Fruit fly (Drosophila melanogaster) whole organism, wandering third instar larva: Measurements from ENCODE around the gene Ldh.

ENCODE experiments used
- Abd-B ChIP-seq: fragments of >200 bp; optimal IDR thresholded peaks from 2 replicates; lab custom pipeline; 2017; ENCODE audit warnings: missing biosample characterization, missing genetic modification characterization
- CG32264 ChIP-seq: fragments of 200-800 bp; sonication (Bioruptor generic); optimal IDR thresholded peaks from 2 replicates; lab custom pipeline; 2016; ENCODE audit warnings: missing biosample characterization, missing genetic modification characterization
- CG9705 ChIP-seq: fragments of 200-800 bp; sonication (Bioruptor generic); optimal IDR thresholded peaks from 2 replicates; lab custom pipeline; 2018; ENCODE audit warnings: missing biosample characterization, mild to moderate bottlenecking, missing genetic modification characterization
- CrebA ChIP-seq: fragments of 200-800 bp; sonication (Bioruptor generic); optimal IDR thresholded peaks from 2 replicates; lab custom pipeline; 2016; ENCODE audit warnings: missing biosample characterization, mild to moderate bottlenecking, missing genetic modification characterization, borderline replicate concordance
- Dfd ChIP-seq: fragments of >200 bp; optimal IDR thresholded peaks from 2 replicates; lab custom pipeline; 2017; ENCODE audit warnings: missing biosample characterization, missing genetic modification characterization
- Dif ChIP-seq: fragments of 200-275, 200-300 bp; sonication (Bioruptor generic); optimal IDR thresholded peaks from 2 replicates; lab custom pipeline; 2018; ENCODE audit warnings: missing biosample characterization, missing genetic modification characterization; ENCODE audit not compliant: partially characterized antibody
- GATAd ChIP-seq: sonication (Bioruptor generic); optimal IDR thresholded peaks from 2 replicates; lab custom pipeline; 2016; ENCODE audit warnings: missing biosample characterization, missing genetic modification characterization
- HLH106 ChIP-seq: fragments of 200-800 bp; optimal IDR thresholded peaks from 3 replicates; lab custom pipeline; 2019; ENCODE audit warnings: missing biosample characterization, mild to moderate bottlenecking, missing genetic modification characterization, moderate library complexity
- Hnf4 ChIP-seq: fragments of 200-800 bp; sonication (Bioruptor generic); optimal IDR thresholded peaks from 2 replicates; lab custom pipeline; 2016; ENCODE audit warnings: missing biosample characterization, mild to moderate bottlenecking, missing genetic modification characterization
- Hr78 ChIP-seq: fragments of >200 bp; optimal IDR thresholded peaks from 2 replicates; lab custom pipeline; 2017; ENCODE audit warnings: missing biosample characterization, missing genetic modification characterization
- Hr83 ChIP-seq: fragments of 200-300 bp; sonication (Bioruptor generic); optimal IDR thresholded peaks from 2 replicates; lab custom pipeline; 2016; ENCODE audit warnings: missing biosample characterization, mild to moderate bottlenecking, missing genetic modification characterization, moderate library complexity; ENCODE audit not compliant: poor library complexity, severe bottlenecking
- Jra ChIP-seq: sonication (Bioruptor generic); optimal IDR thresholded peaks from 2 replicates; lab custom pipeline; 2016; ENCODE audit warnings: missing biosample characterization, missing genetic modification characterization
- Mio ChIP-seq: sonication (Bioruptor generic); optimal IDR thresholded peaks from 2 replicates; lab custom pipeline; 2016; ENCODE audit warnings: missing biosample characterization, missing genetic modification characterization
- Myc ChIP-seq: fragments of >200 bp; optimal IDR thresholded peaks from 2 replicates; lab custom pipeline; 2017
- N ChIP-seq: fragments of >200 bp; optimal IDR thresholded peaks from 2 replicates; lab custom pipeline; 2018; ENCODE audit warnings: missing biosample characterization, missing external identifiers, missing genetic modification characterization
- OdsH ChIP-seq: fragments of 200-800 bp; sonication (Bioruptor generic); optimal IDR thresholded peaks from 2 replicates; lab custom pipeline; 2016; ENCODE audit warnings: missing biosample characterization, mild to moderate bottlenecking, missing genetic modification characterization
- Sp1 ChIP-seq: fragments of 200-800 bp; sonication (Bioruptor generic); optimal IDR thresholded peaks from 3 replicates; lab custom pipeline; 2019; ENCODE audit warnings: missing biosample characterization, mild to moderate bottlenecking, missing genetic modification characterization, moderate library complexity
- Vsx2 ChIP-seq: fragments of 200-300, 225-300 bp; sonication (Bioruptor generic); optimal IDR thresholded peaks from 2 replicates; lab custom pipeline; 2018; ENCODE audit warnings: missing biosample characterization, missing genetic modification characterization; ENCODE audit not compliant: partially characterized antibody
- br ChIP-seq: fragments of 200-800 bp; sonication (Bioruptor generic); optimal IDR thresholded peaks from 2 replicates; lab custom pipeline; 2016; ENCODE audit warnings: missing biosample characterization, missing genetic modification characterization
- brk ChIP-seq: fragments of 200-800 bp; sonication (Bioruptor generic); optimal IDR thresholded peaks from 2 replicates; lab custom pipeline; 2016; ENCODE audit warnings: missing biosample characterization, mild to moderate bottlenecking, missing genetic modification characterization
- dl ChIP-seq, 2 experiments: fragments of 175-275, 200-275 bp in 1 of 2; fragments of 200-275 bp in 1 of 2; sonication (Bioruptor generic); optimal IDR thresholded peaks; lab custom pipeline; 2018; ENCODE audit warnings: mild to moderate bottlenecking in 2 of 2, missing biosample characterization in 2 of 2, missing genetic modification characterization in 2 of 2, moderate library complexity in 2 of 2; ENCODE audit not compliant: partially characterized antibody in 2 of 2, insufficient read depth in 1 of 2
- dmrt93B ChIP-seq: fragments of 200-800 bp; sonication (Bioruptor generic); optimal IDR thresholded peaks from 2 replicates; lab custom pipeline; 2018; ENCODE audit warnings: missing biosample characterization, mild to moderate bottlenecking, missing genetic modification characterization
- dsf ChIP-seq: sonication (Bioruptor generic); optimal IDR thresholded peaks from 2 replicates; lab custom pipeline; 2016; ENCODE audit warnings: missing biosample characterization, missing genetic modification characterization, borderline replicate concordance
- ey ChIP-seq: fragments of 200-800 bp; sonication (Bioruptor generic); optimal IDR thresholded peaks from 2 replicates; lab custom pipeline; 2016; ENCODE audit warnings: missing biosample characterization, missing genetic modification characterization
- foxo ChIP-seq, 2 experiments: fragments of 200-800 bp; sonication (Bioruptor generic); optimal IDR thresholded peaks; 2 replicates in 1 of 2; 3 replicates in 1 of 2; lab custom pipeline; 2016 to 2017; ENCODE audit warnings: missing biosample characterization in 2 of 2, missing genetic modification characterization in 2 of 2
- fru ChIP-seq: fragments of 200-800 bp; sonication (Bioruptor generic); optimal IDR thresholded peaks from 3 replicates; lab custom pipeline; 2016; ENCODE audit warnings: missing biosample characterization, mild to moderate bottlenecking, missing genetic modification characterization
- h ChIP-seq: fragments of 200-800 bp; sonication (Bioruptor generic); optimal IDR thresholded peaks from 3 replicates; lab custom pipeline; 2016; ENCODE audit warnings: missing biosample characterization, mild to moderate bottlenecking, missing genetic modification characterization
- jim ChIP-seq: fragments of 175-275, 200-325 bp; sonication (Bioruptor generic); optimal IDR thresholded peaks from 2 replicates; lab custom pipeline; 2016; ENCODE audit warnings: missing biosample characterization, mild to moderate bottlenecking, missing genetic modification characterization
- lola ChIP-seq: fragments of >200 bp; optimal IDR thresholded peaks from 2 replicates; lab custom pipeline; 2017; ENCODE audit warnings: missing biosample characterization, missing genetic modification characterization
- pan ChIP-seq: fragments of >200 bp; optimal IDR thresholded peaks from 2 replicates; lab custom pipeline; 2017
- psq ChIP-seq: fragments of 200-800 bp; sonication (Bioruptor generic); optimal IDR thresholded peaks from 3 replicates; lab custom pipeline; 2017; ENCODE audit warnings: missing biosample characterization, mild to moderate bottlenecking, missing genetic modification characterization, moderate library complexity
- rgr ChIP-seq: fragments of 200-800 bp; sonication (Bioruptor generic); optimal IDR thresholded peaks from 3 replicates; lab custom pipeline; 2016; ENCODE audit warnings: missing biosample characterization, mild to moderate bottlenecking, missing genetic modification characterization
- sage ChIP-seq: fragments of 200-800 bp; sonication (Bioruptor generic); optimal IDR thresholded peaks from 2 replicates; lab custom pipeline; 2016; ENCODE audit warnings: missing biosample characterization, mild to moderate bottlenecking, missing genetic modification characterization
- sv ChIP-seq: fragments of 200-800 bp; sonication (Bioruptor generic); optimal IDR thresholded peaks from 3 replicates; lab custom pipeline; 2016; ENCODE audit warnings: missing biosample characterization, missing genetic modification characterization
- tai ChIP-seq: sonication (Bioruptor generic); optimal IDR thresholded peaks from 2 replicates; lab custom pipeline; 2016; ENCODE audit warnings: missing biosample characterization, missing genetic modification characterization
- usp ChIP-seq: fragments of >200 bp; optimal IDR thresholded peaks from 2 replicates; lab custom pipeline; 2017; ENCODE audit warnings: missing biosample characterization, missing genetic modification characterization
- woc ChIP-seq: sonication (Bioruptor generic); optimal IDR thresholded peaks from 2 replicates; lab custom pipeline; 2016; ENCODE audit warnings: missing biosample characterization, mild to moderate bottlenecking, missing genetic modification characterization

The Ldh gene

dm6 chr3L:6245646-6246045 is 16.8 kb downstream of the Ldh start, which contains the start of gene Mdr65:
Gene Mdr65, minus strand, starts transcription at chr3L:6245746.
- no peak for TF ChIP-seq Myc (lab: Kevin White, UChicago)
- no peak for TF ChIP-seq Dfd
- no peak for TF ChIP-seq Hnf4
- no peak for TF ChIP-seq br (GFP tag; lab: Kevin White, UChicago)
- TF ChIP-seq dmrt93B = no peak
- TF ChIP-seq usp (GFP tag; lab: Kevin White, UChicago) = no peak
- TF ChIP-seq rgr = no peak
- TF ChIP-seq CG9705 (GFP tag; lab: Kevin White, UChicago) = no peak
- no peak for TF ChIP-seq pan
- TF ChIP-seq sage (GFP tag; lab: Kevin White, UChicago) = no peak
- TF ChIP-seq CrebA (GFP tag; lab: Kevin White, UChicago) = no peak
- TF ChIP-seq fru (GFP tag; lab: Kevin White, UChicago) = no peak
- no peak for TF ChIP-seq woc (GFP tag; lab: Kevin White, UChicago)
- no peak for TF ChIP-seq sv (GFP tag; lab: Kevin White, UChicago)
- TF ChIP-seq psq = no peak
- no peak for TF ChIP-seq ey (GFP tag; lab: Kevin White, UChicago)
- TF ChIP-seq dsf = no peak
- TF ChIP-seq OdsH (GFP tag; lab: Kevin White, UChicago) = no peak
- TF ChIP-seq, all 38 proteins: peak for 0

- TF ChIP-seq CrebA (GFP tag; lab: Kevin White, UChicago) (no peak), Hr78 (GFP tag; lab: Kevin White, UChicago) (no peak), h (no peak), fru (GFP tag; lab: Kevin White, UChicago) (no peak), brk (GFP tag; lab: Kevin White, UChicago) (no peak), sage (GFP tag; lab: Kevin White, UChicago) (no peak), jim (GFP tag; lab: Kevin White, UChicago) (no peak), N (GFP tag; lab: Kevin White, UChicago) (no peak), dsf (no peak), GATAd (no peak), CG9705 (GFP tag; lab: Kevin White, UChicago) (no peak), Dif (no peak), usp (GFP tag; lab: Kevin White, UChicago) (no peak), dmrt93B (no peak), Dfd (no peak), ey (GFP tag; lab: Kevin White, UChicago) (no peak), lola (no peak)
- TF ChIP-seq, all 38 proteins: peak for 0
These were observed 22.5 kb downstream of the Ldh start, which contains the start of gene CG10226 for dm6 chr3L:6239968-6240367. Gene CG10226, minus strand, starts transcription at chr3L:6240068.

- TF ChIP-seq tai (GFP tag; lab: Kevin White, UChicago) (no peak), psq (no peak), Hr78 (GFP tag; lab: Kevin White, UChicago) (no peak), Vsx2 (GFP tag; lab: Kevin White, UChicago) (no peak), rgr (no peak), fru (GFP tag; lab: Kevin White, UChicago) (no peak), Hr83 (GFP tag; lab: Kevin White, UChicago) (no peak), CG32264 (GFP tag; lab: Kevin White, UChicago) (no peak), Sp1 (GFP tag; lab: Kevin White, UChicago) (no peak), dsf (no peak), foxo (GFP tag; optimal IDR thresholded peaks at IDR 0.05; lab: Kevin White, UChicago) (no peak), Jra (GFP tag; lab: Kevin White, UChicago) (no peak), ey (GFP tag; lab: Kevin White, UChicago) (no peak), sage (GFP tag; lab: Kevin White, UChicago) (no peak), Abd-B (no peak), usp (GFP tag; lab: Kevin White, UChicago) (no peak), jim (GFP tag; lab: Kevin White, UChicago) (no peak)
- TF ChIP-seq, all 38 proteins: peak for 0
These were observed 28.5 kb downstream of the Ldh start, which contains the start of gene CG42714 for dm6 chr3L:6234035-6234434. Gene CG42714, minus strand, starts transcription at chr3L:6234056.

dm6 chr3L:6233281-6233680 is 29.2 kb downstream of the Ldh start, which contains the start of gene BG642312:
Gene BG642312, minus strand, starts transcription at chr3L:6233381.
- TF ChIP-seq dl (GFP tag; optimal IDR thresholded peaks at IDR 0.05; lab: Kevin White, UChicago; ENCODE audit: insufficient read depth in 1 of 2, partially characterized antibody in 2 of 2) (no peak), CG32264 (GFP tag; lab: Kevin White, UChicago) (no peak), Hr83 (GFP tag; lab: Kevin White, UChicago) (no peak), Jra (GFP tag; lab: Kevin White, UChicago) (no peak), CG9705 (GFP tag; lab: Kevin White, UChicago) (no peak), Myc (lab: Kevin White, UChicago) (no peak), CrebA (GFP tag; lab: Kevin White, UChicago) (no peak), foxo (GFP tag; optimal IDR thresholded peaks at IDR 0.05; lab: Kevin White, UChicago) (no peak), fru (GFP tag; lab: Kevin White, UChicago) (no peak), Mio (GFP tag; lab: Kevin White, UChicago) (no peak), HLH106 (tag; lab: Kevin White, UChicago) (no peak), Sp1 (GFP tag; lab: Kevin White, UChicago) (no peak), Hr78 (GFP tag; lab: Kevin White, UChicago) (no peak), pan (no peak)
